Fruit fly (Drosophila melanogaster) whole organism, embryonic: ENCODE results near the gene CG14183.

Source experiments
- Asciz ChIP-seq: fragments of 200-800 bp; sonication (Bioruptor generic); optimal IDR thresholded peaks from 2 replicates; lab custom pipeline; 2017; ENCODE audit warnings: missing biosample characterization, mild to moderate bottlenecking, missing genetic modification characterization, missing genetic modification reagents
- CG10147 ChIP-seq: fragments of 200-800 bp; sonication (Bioruptor generic); optimal IDR thresholded peaks from 2 replicates; lab custom pipeline; 2019; ENCODE audit warnings: missing biosample characterization, mild to moderate bottlenecking, missing genetic modification characterization, moderate library complexity
- CG10462 ChIP-seq: fragments of 200-800 bp; sonication (Bioruptor generic); optimal IDR thresholded peaks from 2 replicates; lab custom pipeline; 2016; ENCODE audit warnings: missing biosample characterization, missing genetic modification characterization
- CG10543 ChIP-seq: fragments of 200-800 bp; sonication (Bioruptor generic); optimal IDR thresholded peaks from 3 replicates; lab custom pipeline; 2017; ENCODE audit warnings: missing biosample characterization, mild to moderate bottlenecking, missing genetic modification characterization, moderate library complexity
- CG11085 ChIP-seq: fragments of 200-800 bp; sonication (Bioruptor generic); IDR thresholded peaks from 2 replicates; pipeline ENCODE4 v1.3.6; 2022; ENCODE audit warnings: missing biosample characterization, missing genetic modification characterization
- CG11695 ChIP-seq: fragments of 200-800 bp; sonication (Bioruptor generic); IDR thresholded peaks from 3 replicates; pipeline ENCODE4 v1.3.6; 2022; ENCODE audit warnings: missing biosample characterization, missing genetic modification characterization
- CG15011 ChIP-seq: fragments of 200-800 bp; sonication (Bioruptor generic); optimal IDR thresholded peaks from 3 replicates; lab custom pipeline; 2018; ENCODE audit warnings: missing biosample characterization, mild to moderate bottlenecking, missing genetic modification characterization
- CG15601 ChIP-seq: fragments of 200-800 bp; sonication (Bioruptor generic); optimal IDR thresholded peaks from 3 replicates; lab custom pipeline; 2019; ENCODE audit warnings: missing biosample characterization, mild to moderate bottlenecking, missing genetic modification characterization, moderate library complexity
- CG17328 ChIP-seq: fragments of 200-800 bp; sonication (Bioruptor generic); IDR thresholded peaks from 2 replicates; pipeline ENCODE4 v1.3.6; 2022; ENCODE audit warnings: missing biosample characterization, missing genetic modification characterization
- CG17568 ChIP-seq: fragments of 200-800 bp; sonication (Bioruptor generic); optimal IDR thresholded peaks from 2 replicates; lab custom pipeline; 2018; ENCODE audit warnings: missing biosample characterization, mild to moderate bottlenecking, missing genetic modification characterization, moderate library complexity
- CG32767 ChIP-seq: fragments of 200-800 bp; sonication (Bioruptor generic); IDR thresholded peaks from 2 replicates; pipeline ENCODE4 v1.3.6; 2022; ENCODE audit warnings: missing biosample characterization, missing genetic modification characterization
- CG3726 ChIP-seq: fragments of 200-800 bp; sonication (Bioruptor generic); IDR thresholded peaks from 3 replicates; pipeline ENCODE4, ENCODE4 v1.3.6; 2022; ENCODE audit warnings: missing biosample characterization, missing genetic modification characterization
- CG3847 ChIP-seq: fragments of 200-800 bp; sonication (Bioruptor generic); IDR thresholded peaks from 2 replicates; pipeline ENCODE4 v1.3.6; 2022; ENCODE audit warnings: missing biosample characterization, missing genetic modification characterization
- CG4360 ChIP-seq: fragments of 200-800 bp; sonication (Bioruptor generic); IDR thresholded peaks from 2 replicates; pipeline ENCODE4 v1.3.6; 2022; ENCODE audit warnings: missing biosample characterization, missing genetic modification characterization
- CG43689 ChIP-seq: fragments of 200-800 bp; sonication (Bioruptor generic); IDR thresholded peaks from 2 replicates; pipeline ENCODE4 v1.3.6; 2022; ENCODE audit warnings: missing biosample characterization, missing genetic modification characterization
- CG4424 ChIP-seq: fragments of 200-800 bp; sonication (Bioruptor generic); optimal IDR thresholded peaks from 3 replicates; lab custom pipeline; 2016; ENCODE audit warnings: missing biosample characterization, missing genetic modification characterization
- CG7372 ChIP-seq: fragments of 200-800 bp; sonication (Bioruptor generic); IDR thresholded peaks from 2 replicates; pipeline ENCODE4 v1.3.6; 2022; ENCODE audit warnings: missing biosample characterization, missing genetic modification characterization
- CG7928 ChIP-seq: fragments of 200-800 bp; sonication (Bioruptor generic); optimal IDR thresholded peaks from 2 replicates; lab custom pipeline; 2017; ENCODE audit warnings: missing biosample characterization, mild to moderate bottlenecking, missing genetic modification characterization
- CG8388 ChIP-seq: fragments of 200-800 bp; sonication (Bioruptor generic); optimal IDR thresholded peaks from 2 replicates; lab custom pipeline; 2019; ENCODE audit warnings: missing biosample characterization, mild to moderate bottlenecking, missing genetic modification characterization, moderate library complexity
- CG8765 ChIP-seq: fragments of 200-800 bp; sonication (Bioruptor generic); IDR thresholded peaks from 2 replicates; pipeline ENCODE4 v1.3.6; 2022; ENCODE audit warnings: missing biosample characterization, missing genetic modification characterization
- CG9215 ChIP-seq: fragments of 200-800 bp; sonication (Bioruptor generic); IDR thresholded peaks from 2 replicates; pipeline ENCODE4 v1.3.6; 2022; ENCODE audit warnings: missing biosample characterization, missing genetic modification characterization
- CHES-1-like ChIP-seq: fragments of 200-800 bp; sonication (Bioruptor generic); optimal IDR thresholded peaks from 2 replicates; lab custom pipeline; 2016; ENCODE audit warnings: missing biosample characterization, missing genetic modification characterization
- D19B ChIP-seq: fragments of 200-800 bp; sonication (Bioruptor generic); optimal IDR thresholded peaks from 2 replicates; lab custom pipeline; 2017; ENCODE audit warnings: missing biosample characterization, mild to moderate bottlenecking, missing genetic modification characterization
- Doc2 ChIP-seq: fragments of 200-800 bp; sonication (Bioruptor generic); IDR thresholded peaks from 2 replicates; pipeline ENCODE4 v1.3.6; 2022; ENCODE audit warnings: missing biosample characterization, missing genetic modification characterization
- E2f1 ChIP-seq: fragments of 200-800 bp; sonication (Bioruptor generic); IDR thresholded peaks from 2 replicates; pipeline ENCODE4 v1.3.6; 2022; ENCODE audit warnings: missing biosample characterization, missing genetic modification characterization
- Elba2 ChIP-seq: fragments of 200-800 bp; sonication (Bioruptor generic); optimal IDR thresholded peaks from 3 replicates; lab custom pipeline; 2016; ENCODE audit warnings: missing biosample characterization, missing genetic modification characterization
- Gsc ChIP-seq: fragments of 200-800 bp; sonication (Bioruptor generic); IDR thresholded peaks from 2 replicates; pipeline ENCODE4 v1.3.6; 2022; ENCODE audit warnings: missing biosample characterization, missing genetic modification characterization
- Hsf ChIP-seq: fragments of 200-800 bp; sonication (Bioruptor generic); optimal IDR thresholded peaks from 3 replicates; lab custom pipeline; 2016; ENCODE audit warnings: missing biosample characterization, missing genetic modification characterization
- Jarid2 ChIP-seq: fragments of 200-800 bp; sonication (Bioruptor generic); optimal IDR thresholded peaks from 3 replicates; lab custom pipeline; 2017; ENCODE audit warnings: mild to moderate bottlenecking, missing biosample characterization, missing genetic modification reagents, missing genetic modification characterization
- Nf-YC ChIP-seq: fragments of 200-800 bp; optimal IDR thresholded peaks from 3 replicates; lab custom pipeline; 2019; ENCODE audit warnings: missing biosample characterization, mild to moderate bottlenecking, missing genetic modification characterization, moderate library complexity
- Rx ChIP-seq: fragments of 200-800 bp; sonication (Bioruptor generic); IDR thresholded peaks from 2 replicates; pipeline ENCODE4 v1.3.6; 2022; ENCODE audit warnings: missing biosample characterization, missing genetic modification characterization
- Xrp1 ChIP-seq: fragments of 200-800 bp; sonication (Bioruptor generic); IDR thresholded peaks from 2 replicates; pipeline ENCODE4 v1.3.6; 2022; ENCODE audit warnings: missing biosample characterization, missing genetic modification characterization
- al ChIP-seq: fragments of 200-800 bp; sonication (Bioruptor generic); IDR thresholded peaks from 2 replicates; pipeline ENCODE4 v1.3.6; 2022; ENCODE audit warnings: missing biosample characterization, missing genetic modification characterization
- az2 ChIP-seq: fragments of 200-800 bp; sonication (Bioruptor generic); optimal IDR thresholded peaks from 3 replicates; lab custom pipeline; 2016; ENCODE audit warnings: missing biosample characterization, missing genetic modification characterization
- bigmax ChIP-seq: fragments of 200-800 bp; sonication (Bioruptor generic); optimal IDR thresholded peaks from 2 replicates; lab custom pipeline; 2018; ENCODE audit warnings: missing biosample characterization, mild to moderate bottlenecking, missing genetic modification characterization
- br ChIP-seq: fragments of >200 bp; optimal IDR thresholded peaks from 2 replicates; lab custom pipeline; 2017
- cas ChIP-seq: fragments of 200-800 bp; sonication (Bioruptor generic); IDR thresholded peaks from 2 replicates; pipeline ENCODE4 v1.3.6; 2022; ENCODE audit warnings: missing biosample characterization, missing genetic modification characterization
- cg ChIP-seq: fragments of 200-800 bp; sonication (Bioruptor generic); optimal IDR thresholded peaks from 3 replicates; lab custom pipeline; 2019; ENCODE audit warnings: missing biosample characterization, mild to moderate bottlenecking, missing genetic modification characterization, moderate library complexity
- ci ChIP-seq: fragments of 200-800 bp; sonication (Bioruptor generic); IDR thresholded peaks from 3 replicates; pipeline ENCODE4 v1.3.6; 2022; ENCODE audit warnings: missing biosample characterization, missing genetic modification characterization
- dmrt11E ChIP-seq: fragments of 200-800 bp; sonication (Bioruptor generic); optimal IDR thresholded peaks from 3 replicates; lab custom pipeline; 2018; ENCODE audit warnings: missing biosample characterization, mild to moderate bottlenecking, missing genetic modification characterization, moderate library complexity
- exex ChIP-seq: fragments of 200-800 bp; sonication (Bioruptor generic); optimal IDR thresholded peaks from 4 replicates; lab custom pipeline; 2018; ENCODE audit warnings: missing biosample characterization, mild to moderate bottlenecking, missing genetic modification characterization, moderate library complexity
- nau ChIP-seq: fragments of 200-800 bp; sonication (Bioruptor generic); optimal IDR thresholded peaks from 3 replicates; lab custom pipeline; 2017; ENCODE audit warnings: missing biosample characterization, mild to moderate bottlenecking, missing genetic modification characterization, missing genetic modification reagents
- nom ChIP-seq: fragments of 200-800 bp; sonication (Bioruptor generic); optimal IDR thresholded peaks from 2 replicates; lab custom pipeline; 2017; ENCODE audit warnings: missing biosample characterization, missing genetic modification characterization, mild to moderate bottlenecking, moderate library complexity, missing genetic modification reagents
- otp ChIP-seq: fragments of 200-800 bp; sonication (Bioruptor generic); IDR thresholded peaks from 3 replicates; pipeline ENCODE4, ENCODE4 v1.3.6; 2022; ENCODE audit warnings: missing biosample characterization, missing genetic modification characterization
- pan ChIP-seq, 4 experiments: fragments of >200 bp in 3 of 4; fragments of 200-800 bp in 1 of 4; sonication (Bioruptor generic) in 1 of 4; optimal IDR thresholded peaks in 3 of 4; IDR thresholded peaks in 1 of 4; 2 replicates each; pipeline versions ENCODE4 v1.3.6 to Lab custom; 2017 to 2022; ENCODE audit warnings: missing biosample characterization in 2 of 4, missing genetic modification characterization in 2 of 4, mixed read lengths in 1 of 4
- salm ChIP-seq: fragments of 200-800 bp; sonication (Bioruptor generic); optimal IDR thresholded peaks from 2 replicates; lab custom pipeline; 2018; ENCODE audit warnings: missing biosample characterization, mild to moderate bottlenecking, missing genetic modification characterization
- schlank ChIP-seq: fragments of 200-800 bp; sonication (Bioruptor generic); optimal IDR thresholded peaks from 2 replicates; lab custom pipeline; 2018; ENCODE audit warnings: missing biosample characterization, mild to moderate bottlenecking, missing genetic modification characterization
- tap ChIP-seq: fragments of 200-800 bp; optimal IDR thresholded peaks from 3 replicates; lab custom pipeline; 2019; ENCODE audit warnings: missing biosample characterization, mild to moderate bottlenecking, missing genetic modification characterization, moderate library complexity
- tx ChIP-seq: fragments of 200-800 bp; sonication (Bioruptor generic); optimal IDR thresholded peaks from 2 replicates; lab custom pipeline; 2016; ENCODE audit warnings: missing biosample characterization, missing genetic modification characterization

The CG14183 gene

dm6 chr3L:20006269-20007265, 21.1 kb downstream of the CG14183 start (continued):
- TF ChIP-seq CG10462 (GFP tag; lab: Kevin White, UChicago) (no peak), otp (GFP tag; lab: Robert Waterston, UW) (no peak), cg (GFP tag; lab: Kevin White, UChicago) (peak; percentile 85), Nf-YC (tag; lab: Kevin White, UChicago) (no peak), Rx (GFP tag; lab: Robert Waterston, UW) (no peak), CG15601 (no peak), nau (GFP tag; lab: Kevin White, UChicago) (no peak), Jarid2 (GFP tag; lab: Kevin White, UChicago) (no peak), CG8388 (GFP tag; lab: Kevin White, UChicago) (no peak), CG17328 (GFP tag; lab: Robert Waterston, UW) (no peak), tx (GFP tag; lab: Kevin White, UChicago) (no peak), cas (no peak), schlank (no peak), CG9215 (GFP tag; lab: Robert Waterston, UW) (no peak), CG3847 (no peak), al (GFP tag; lab: Robert Waterston, UW) (no peak), CG17568 (GFP tag; lab: Kevin White, UChicago) (peak; percentile 36), CG8765 (GFP tag; lab: Robert Waterston, UW) (no peak), br (no peak), D19B (GFP tag; lab: Kevin White, UChicago) (no peak), Hsf (GFP tag; lab: Kevin White, UChicago) (no peak), bigmax (GFP tag; lab: Kevin White, UChicago) (no peak), exex (tag; lab: Kevin White, UChicago) (no peak), CG7928 (no peak), CG43689 (no peak), nom (GFP tag; lab: Kevin White, UChicago) (no peak), CG11085 (GFP tag; lab: Robert Waterston, UW) (no peak), CHES-1-like (GFP tag; lab: Kevin White, UChicago) (peak; percentile 12), CG11695 (GFP tag; lab: Robert Waterston, UW) (no peak; the same call in 2 of the 3 replicates), CG32767 (GFP tag; lab: Robert Waterston, UW) (peak; percentile 63; the same call in 1 of the 2 replicates), CG10543 (no peak), CG4360 (GFP tag; lab: Robert Waterston, UW) (no peak), Elba2 (GFP tag; lab: Kevin White, UChicago) (no peak), CG3726 (no peak), CG10147 (GFP tag; lab: Kevin White, UChicago) (no peak), ci (GFP tag; lab: Robert Waterston, UW) (peak; percentile 51; the same call in 1 of the 3 replicates), Asciz (GFP tag; lab: Kevin White, UChicago) (peak; percentile 36), CG7372 (GFP tag; lab: Robert Waterston, UW) (no peak), tap (tag; lab: Kevin White, UChicago) (no peak), E2f1 (GFP tag; lab: Robert Waterston, UW) (no peak), Doc2 (no peak), CG4424 (GFP tag; lab: Kevin White, UChicago) (peak; percentile 5), az2 (GFP tag; lab: Kevin White, UChicago) (no peak), pan (optimal IDR thresholded peaks at IDR 0.05; lab: Kevin White, UChicago) (no peak), pan (GFP tag; optimal IDR thresholded peaks at IDR 0.05 in 1 of 2, IDR thresholded peaks at IDR 0.05 in 1 of 2) (no peak), salm (tag; lab: Kevin White, UChicago) (no peak), Gsc (GFP tag; lab: Robert Waterston, UW) (no peak), CG15011 (GFP tag; lab: Kevin White, UChicago) (no peak), dmrt11E (tag; lab: Kevin White, UChicago) (no peak), Xrp1 (no peak)
